Worm (Caenorhabditis elegans) whole organism, late embryonic: ENCODE measurements around the gene ZK512.2.

ENCODE experiments used
- C08G9.2 ChIP-seq: sonication (generic microtip); optimal IDR thresholded peaks from 2 replicates; lab custom pipeline; 2016; ENCODE audit warnings: mild to moderate bottlenecking, missing genetic modification characterization, moderate library complexity, missing compliant biosample characterization
- ama-1 ChIP-seq: fragments of 150-350 bp; optimal IDR thresholded peaks from 2 replicates; lab custom pipeline; 2014
- odd-2 ChIP-seq: sonication (generic microtip); optimal IDR thresholded peaks from 2 replicates; lab custom pipeline; 2017; ENCODE audit warnings: antibody characterized with exemption, mild to moderate bottlenecking, missing genetic modification characterization, missing compliant biosample characterization
- pag-3 ChIP-seq: sonication (generic microtip); optimal IDR thresholded peaks from 2 replicates; lab custom pipeline; 2016; ENCODE audit warnings: missing compliant biosample characterization, missing genetic modification characterization, borderline replicate concordance

ce11 chrIII:9138601-9139000, 6.0 kb downstream of the ZK512.2 start, which contains the start of gene ZK512.7:
- TF ChIP-seq odd-2: no peak
- no peak for TF ChIP-seq pag-3
- TF ChIP-seq ama-1 (lab: Kevin White, UChicago): no peak
- no peak for TF ChIP-seq C08G9.2 (tag; lab: Kevin White, UChicago)
